Fruit fly (Drosophila melanogaster): ENCODE measurements around the gene Tektin-C.

Tektin-C gene

DNA sequence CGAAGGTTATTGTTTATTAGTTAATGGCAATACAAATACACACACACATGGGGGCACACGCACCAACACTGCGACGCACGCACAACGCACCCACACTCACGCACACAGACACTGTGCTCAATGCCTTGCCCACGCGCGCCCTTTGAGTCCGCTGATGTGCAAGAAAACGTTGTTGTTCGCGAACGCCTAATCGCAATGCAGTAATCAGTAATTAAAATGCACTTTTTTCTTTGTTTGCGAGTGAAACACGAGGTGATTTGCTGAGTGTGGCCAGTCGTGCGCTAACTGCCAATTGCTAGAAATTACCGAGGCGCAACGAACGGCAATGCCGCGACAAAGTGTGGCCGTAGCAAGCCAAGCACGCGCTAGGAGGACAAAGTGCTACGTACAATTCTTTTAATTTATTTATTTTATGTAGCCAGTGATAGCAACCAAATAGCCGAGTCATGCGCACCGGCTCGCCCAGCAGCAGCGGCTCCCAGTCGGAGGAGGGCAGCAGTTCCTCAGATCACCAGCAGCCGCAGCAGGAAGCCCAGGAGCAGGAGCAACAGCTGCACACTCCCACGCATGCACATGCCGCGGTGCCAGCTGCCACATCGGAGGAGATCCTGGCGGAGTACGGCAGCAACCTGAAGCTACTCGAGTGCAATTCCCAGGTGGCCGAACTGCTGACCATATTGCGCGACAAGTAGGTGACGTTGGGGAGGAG is 14.4 kb upstream of the Tektin-C start, which contains the start of the genes S6k and kri (continued):
- TF ChIP-seq BEAF-32 (GFP tag; optimal IDR thresholded peaks at IDR 0.05): peak; percentile 54
- TF ChIP-seq CG10274 (GFP tag; optimal IDR thresholded peaks at IDR 0.05): no peak
- TF ChIP-seq Meics (GFP tag; optimal IDR thresholded peaks at IDR 0.05): peak; percentile 32
- TF ChIP-seq gro (GFP tag; optimal IDR thresholded peaks at IDR 0.05): peak; percentile 30
- no peak for TF ChIP-seq CG30403 (GFP tag; optimal IDR thresholded peaks at IDR 0.05)
- peak; percentile 16 for TF ChIP-seq CG18599 (GFP tag; optimal IDR thresholded peaks at IDR 0.05)
- no peak for TF ChIP-seq Hsf (GFP tag; optimal IDR thresholded peaks at IDR 0.05)
- TF ChIP-seq ci (GFP tag; IDR thresholded peaks at IDR 0.05): peak; percentile 56
- TF ChIP-seq cwo (GFP tag; optimal IDR thresholded peaks at IDR 0.05): peak; percentile 36
- peak; percentile 5 for TF ChIP-seq tup (GFP tag; optimal IDR thresholded peaks at IDR 0.05)
- no peak for TF ChIP-seq CG3838 (GFP tag; optimal IDR thresholded peaks at IDR 0.05)
- TF ChIP-seq mld (GFP tag; IDR thresholded peaks at IDR 0.05; ENCODE audit: partially characterized antibody): 0 out of 3 replicates have a peak, but pooled peaks have one; percentile 33
- TF ChIP-seq lab (GFP tag; optimal IDR thresholded peaks at IDR 0.05): peak; percentile 48
- TF ChIP-seq Scr (GFP tag; IDR thresholded peaks at IDR 0.05; ENCODE audit: partially characterized antibody): 0 out of 2 replicates have a peak, but pooled peaks have one; percentile 18
- TF ChIP-seq CkIIα-i1 (GFP tag; IDR thresholded peaks at IDR 0.05): no peak
- peak; percentile 45; the same call in 1 of the 2 replicates for TF ChIP-seq CG13287 (GFP tag; IDR thresholded peaks at IDR 0.05; ENCODE audit: partially characterized antibody)
- TF ChIP-seq HHEX (GFP tag; optimal IDR thresholded peaks at IDR 0.05): peak; percentile 5
- no peak for TF ChIP-seq CG6254 (GFP tag; optimal IDR thresholded peaks at IDR 0.05)
- no peak for TF ChIP-seq Fer3 (tag; optimal IDR thresholded peaks at IDR 0.05)
- peak; percentile 65 for TF ChIP-seq exex (tag; optimal IDR thresholded peaks at IDR 0.05)
- peak; percentile 48 for TF ChIP-seq amos (GFP tag; IDR thresholded peaks at IDR 0.05; ENCODE audit: partially characterized antibody)
- TF ChIP-seq Hey (tag; optimal IDR thresholded peaks at IDR 0.05): peak; percentile 35
- TF ChIP-seq Six4 (GFP tag; optimal IDR thresholded peaks at IDR 0.05): no peak
- TF ChIP-seq vnd (GFP tag; IDR thresholded peaks at IDR 0.05; ENCODE audit: partially characterized antibody): 0 out of 3 replicates have a peak, but pooled peaks have one; percentile 37
- peak; percentile 13; the same call in 1 of the 2 replicates for TF ChIP-seq CG8765 (GFP tag; IDR thresholded peaks at IDR 0.05)
- TF ChIP-seq zen2 (GFP tag; IDR thresholded peaks at IDR 0.05; ENCODE audit: partially characterized antibody): no peak
- TF ChIP-seq abd-A (tag; optimal IDR thresholded peaks at IDR 0.05): peak; percentile 86
- TF ChIP-seq mam (GFP tag; optimal IDR thresholded peaks at IDR 0.05): no peak
- TF ChIP-seq kni (GFP tag; optimal IDR thresholded peaks at IDR 0.05): peak; percentile 24
- no peak for TF ChIP-seq Xbp1 (GFP tag; optimal IDR thresholded peaks at IDR 0.05)
- TF ChIP-seq Poxn (GFP tag; IDR thresholded peaks at IDR 0.05): no peak
- TF ChIP-seq bsh (GFP tag; optimal IDR thresholded peaks at IDR 0.05): no peak
- no peak for TF ChIP-seq CG9817 (tag; optimal IDR thresholded peaks at IDR 0.05)
- TF ChIP-seq vvl (GFP tag; IDR thresholded peaks at IDR 0.05): peak; percentile 44; the same call in 1 of the 2 replicates
- TF ChIP-seq fd96Cb (tag; optimal IDR thresholded peaks at IDR 0.05): no peak
- TF ChIP-seq cato (GFP tag; optimal IDR thresholded peaks at IDR 0.05; ENCODE audit: borderline replicate concordance): no peak
- TF ChIP-seq wek (GFP tag; optimal IDR thresholded peaks at IDR 0.05): peak; percentile 17
- peak; percentile 39 for TF ChIP-seq Dp (GFP tag; optimal IDR thresholded peaks at IDR 0.05)
- peak in 1 of 2 experiments; percentile 29 for TF ChIP-seq crp (GFP tag; optimal IDR thresholded peaks at IDR 0.05)
- TF ChIP-seq Doc2 (GFP tag; IDR thresholded peaks at IDR 0.05): no peak
- peak; percentile 2 for TF ChIP-seq CG15601 (tag; optimal IDR thresholded peaks at IDR 0.05)
- peak; percentile 67 for TF ChIP-seq zen (tag; optimal IDR thresholded peaks at IDR 0.05)
- no peak for TF ChIP-seq Drgx (GFP tag; IDR thresholded peaks at IDR 0.05)
- no peak for TF ChIP-seq CG18262 (tag; optimal IDR thresholded peaks at IDR 0.05)
- peak; percentile 78 for TF ChIP-seq Med (GFP tag)
- TF ChIP-seq Chrac-16 (GFP tag; optimal IDR thresholded peaks at IDR 0.05): no peak
- peak; percentile 15 for TF ChIP-seq CG1233 (GFP tag; optimal IDR thresholded peaks at IDR 0.05)

Measured in whole organism, embryonic.